Worm (Caenorhabditis elegans): ENCODE measurements around the gene srap-1.

The srap-1 gene

DNA sequence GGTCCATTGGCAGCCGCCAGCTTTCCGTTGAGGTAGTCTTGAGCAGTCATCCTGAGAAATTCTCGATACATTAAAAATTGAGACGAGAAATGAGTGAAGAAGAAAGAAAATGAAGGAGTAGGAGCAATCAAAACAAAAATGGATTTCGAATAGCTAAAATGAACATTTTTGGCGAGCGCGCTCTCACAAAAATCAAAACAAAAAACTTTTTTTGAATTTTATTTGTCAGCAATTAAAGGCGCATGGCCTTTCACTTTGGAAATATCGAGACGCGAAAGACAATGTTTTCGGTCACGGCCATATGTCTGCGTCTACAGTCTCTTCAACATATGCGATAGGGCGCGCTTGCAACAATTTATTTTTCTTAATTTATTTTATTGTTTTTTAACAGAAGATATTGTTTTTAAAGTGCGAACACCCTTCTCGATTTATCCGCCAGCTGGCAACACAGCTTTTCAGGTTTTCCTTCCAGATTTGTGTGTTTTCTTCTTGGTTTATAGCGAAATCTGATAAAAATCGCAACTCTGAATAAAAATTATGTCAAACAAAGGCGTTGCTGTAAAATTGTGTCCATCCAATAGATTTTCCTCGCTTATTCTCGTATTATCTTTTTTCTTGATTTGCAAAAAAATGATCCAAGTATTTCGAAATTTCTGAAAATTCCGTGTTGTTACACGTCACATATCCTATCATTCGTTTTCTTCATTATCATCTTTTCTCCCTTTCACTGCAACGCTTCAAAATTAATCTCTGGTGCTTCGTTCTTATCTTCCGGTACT lies 36.0 kb downstream of the srap-1 start, which contains the start of the genes rpn-9 and T06D8.9 (continued):
- TF ChIP-seq pqm-1 (tag; optimal IDR thresholded peaks at IDR 0.05) (no peak), ets-5 (GFP tag; IDR thresholded peaks at IDR 0.05) (no peak), tbx-2 (tag; optimal IDR thresholded peaks at IDR 0.05) (peak; percentile 73), lin-14 (GFP tag; optimal IDR thresholded peaks at IDR 0.05) (peak; percentile 89), mab-9 (GFP tag; IDR thresholded peaks at IDR 0.05) (0 out of 2 replicates have a peak, but pooled peaks have one; percentile 49), irx-1 (tag; optimal IDR thresholded peaks at IDR 0.05) (peak; percentile 64), ces-1 (GFP tag; optimal IDR thresholded peaks at IDR 0.05) (no peak), unc-86 (tag; optimal IDR thresholded peaks at IDR 0.05) (peak; percentile 63), swsn-7 (tag; optimal IDR thresholded peaks at IDR 0.05) (peak; percentile 71), aha-1 (tag; optimal IDR thresholded peaks at IDR 0.05) (no peak), C04F5.9 (tag; optimal IDR thresholded peaks at IDR 0.05) (peak; percentile 42), unc-30 (tag; optimal IDR thresholded peaks at IDR 0.05) (no peak), ztf-11 (tag; optimal IDR thresholded peaks at IDR 0.05) (peak in 1 of 2 experiments; percentile 29)

ce11 chrII:11240214-11240613 lies 37.2 kb downstream of the srap-1 start:
- no peak for TF ChIP-seq tbx-2 (tag; optimal IDR thresholded peaks at IDR 0.05)
- no peak for TF ChIP-seq elt-2 (tag; optimal IDR thresholded peaks at IDR 0.05)
- no peak for TF ChIP-seq blmp-1 (tag; optimal IDR thresholded peaks at IDR 0.05)
- TF ChIP-seq nhr-84 (tag; optimal IDR thresholded peaks at IDR 0.05) = no peak

- TF ChIP-seq unc-62 (GFP tag; optimal IDR thresholded peaks at IDR 0.05) (no peak), nhr-20 (tag; optimal IDR thresholded peaks at IDR 0.05) (no peak), nhr-90 (tag; optimal IDR thresholded peaks at IDR 0.05; ENCODE audit: poor library complexity) (peak; percentile 0), dsc-1 (tag; optimal IDR thresholded peaks at IDR 0.05) (no peak), efl-1 (optimal IDR thresholded peaks at IDR 0.05) (no peak), efl-1 (GFP tag; optimal IDR thresholded peaks at IDR 0.05 in 1 of 2) (peak in 1 of 2 experiments; percentile 89)
Observed at ce11 chrII:11240963-11241362, 37.9 kb downstream of the srap-1 start.

DNA sequence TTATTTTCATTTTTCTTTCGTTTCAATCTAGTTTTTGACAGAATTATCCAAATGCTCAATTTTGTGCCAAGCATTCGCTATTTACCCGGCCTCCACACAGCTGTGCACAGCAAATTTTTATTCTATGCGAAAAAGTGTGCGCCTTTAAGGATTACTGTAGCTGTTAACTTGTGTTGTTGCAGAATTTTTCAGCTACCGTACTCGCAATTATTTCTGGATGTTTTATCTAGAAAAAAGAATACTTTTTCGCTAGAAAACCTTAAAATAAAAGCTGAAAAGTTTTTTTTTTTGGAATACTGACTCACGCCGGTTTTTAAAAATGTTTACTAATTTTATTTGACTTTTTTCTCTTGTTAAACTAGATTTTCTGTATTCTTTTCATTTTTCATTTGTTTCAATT lies 38.5 kb downstream of the srap-1 start:
- no peak for TF ChIP-seq pax-3 (tag; optimal IDR thresholded peaks at IDR 0.05)
- TF ChIP-seq efl-1 (optimal IDR thresholded peaks at IDR 0.05) = no peak
- no peak for TF ChIP-seq efl-1 (GFP tag; optimal IDR thresholded peaks at IDR 0.05 in 1 of 2)
- no peak for TF ChIP-seq alr-1 (tag; optimal IDR thresholded peaks at IDR 0.05; ENCODE audit: borderline replicate concordance)
- TF ChIP-seq lin-39 (tag; optimal IDR thresholded peaks at IDR 0.05) = no peak
- no peak for TF ChIP-seq elt-3 (tag; optimal IDR thresholded peaks at IDR 0.05)
- no peak for TF ChIP-seq dpl-1 (GFP tag; optimal IDR thresholded peaks at IDR 0.05)
- no peak for TF ChIP-seq tlp-1 (tag; optimal IDR thresholded peaks at IDR 0.05)
- no peak for TF ChIP-seq mep-1 (tag; optimal IDR thresholded peaks at IDR 0.05)
- TF ChIP-seq ceh-82 (tag; optimal IDR thresholded peaks at IDR 0.05) = no peak
- no peak for TF ChIP-seq C04F5.9 (tag; optimal IDR thresholded peaks at IDR 0.05)
- TF ChIP-seq mab-9 (GFP tag; IDR thresholded peaks at IDR 0.05) = no peak
- TF ChIP-seq nhr-237 (tag; optimal IDR thresholded peaks at IDR 0.05) = no peak
- no peak for TF ChIP-seq fkh-10 (GFP tag; optimal IDR thresholded peaks at IDR 0.05)
- no peak for TF ChIP-seq hpl-2 (GFP tag; optimal IDR thresholded peaks at IDR 0.05)
- no peak for TF ChIP-seq unc-62 (GFP tag; optimal IDR thresholded peaks at IDR 0.05)
- TF ChIP-seq lin-14 (GFP tag; optimal IDR thresholded peaks at IDR 0.05) = no peak
- TF ChIP-seq tbx-2 (tag; optimal IDR thresholded peaks at IDR 0.05) = no peak
- no peak for TF ChIP-seq dsc-1 (tag; optimal IDR thresholded peaks at IDR 0.05)

DNA sequence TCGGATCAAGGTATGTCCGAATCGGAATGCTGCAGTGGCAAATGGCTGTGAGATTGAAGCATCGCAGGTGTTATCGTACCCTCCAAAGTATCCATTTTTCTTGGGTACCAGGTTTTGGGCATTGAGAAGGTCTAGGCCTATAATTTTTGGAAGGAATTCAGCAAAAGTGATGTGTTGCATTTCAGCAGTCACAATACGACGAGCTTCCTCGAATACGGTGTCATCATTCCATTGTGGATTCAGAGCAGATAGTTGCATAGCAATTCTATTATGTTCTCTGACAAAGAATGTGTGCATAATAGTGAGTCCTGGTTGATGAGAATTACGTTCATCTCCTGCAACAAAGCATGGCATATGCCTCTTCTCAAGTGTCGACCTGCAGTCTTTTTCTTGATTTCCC lies 39.9 kb downstream of the srap-1 start:
- TF ChIP-seq nhr-77 (tag; optimal IDR thresholded peaks at IDR 0.05) (no peak), jun-1 (tag; optimal IDR thresholded peaks at IDR 0.05) (no peak), skn-1 (tag; optimal IDR thresholded peaks at IDR 0.05) (no peak), fkh-8 (tag; optimal IDR thresholded peaks at IDR 0.05) (no peak), grh-1 (GFP tag; IDR thresholded peaks at IDR 0.05) (no peak), alr-1 (tag; optimal IDR thresholded peaks at IDR 0.05; ENCODE audit: borderline replicate concordance) (no peak), lin-14 (GFP tag; optimal IDR thresholded peaks at IDR 0.05) (no peak), unc-62 (GFP tag; optimal IDR thresholded peaks at IDR 0.05) (no peak), nhr-90 (tag; optimal IDR thresholded peaks at IDR 0.05; ENCODE audit: poor library complexity) (no peak), dpl-1 (GFP tag; optimal IDR thresholded peaks at IDR 0.05) (no peak)
